Worm (Caenorhabditis elegans) whole organism, late embryonic: ENCODE measurements around the gene F54H5.5.

Source experiments
- elt-4 ChIP-seq: sonication (generic microtip); optimal IDR thresholded peaks from 2 replicates; lab custom pipeline; 2016; ENCODE audit warnings: missing genetic modification characterization, missing compliant biosample characterization
- eyg-1 ChIP-seq: sonication (generic microtip); optimal IDR thresholded peaks from 2 replicates; lab custom pipeline; 2016; ENCODE audit warnings: missing genotype, missing genetic modification characterization, missing compliant biosample characterization
- nhr-11 ChIP-seq: fragments of 150-350 bp; optimal IDR thresholded peaks from 2 replicates; lab custom pipeline; 2014; ENCODE audit warnings: missing biosample characterization, missing genetic modification characterization
- pha-4 ChIP-seq: fragments of 150-350 bp; optimal IDR thresholded peaks from 2 replicates; lab custom pipeline; 2018; ENCODE audit warnings: missing biosample characterization, missing genetic modification reagents, missing genetic modification characterization

DNA sequence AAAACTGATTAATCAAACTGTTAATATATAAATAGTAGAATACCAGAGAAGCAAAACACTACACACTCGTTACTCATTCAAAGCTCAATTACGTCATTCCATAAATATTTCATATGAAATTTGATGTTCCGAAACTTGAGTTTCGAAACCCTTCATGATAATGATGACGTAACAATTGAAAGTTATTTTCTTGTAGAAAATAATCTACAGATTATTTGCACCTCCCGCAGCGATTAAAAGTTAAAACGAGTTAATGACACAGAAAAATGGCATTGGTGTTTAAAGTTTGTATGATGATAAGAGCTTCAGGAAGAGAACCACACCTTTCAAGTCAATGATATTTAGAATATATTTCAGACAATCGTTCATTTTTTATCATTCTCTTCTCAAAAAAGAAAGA lies 46.8 kb upstream of the F54H5.5 start, which contains the start of gene H43E16.1:
- no peak for TF ChIP-seq elt-4 (tag; lab: Kevin White, UChicago)
- TF ChIP-seq nhr-11: no peak
- TF ChIP-seq pha-4 (tag; lab: Kevin White, UChicago): no peak
- no peak for TF ChIP-seq eyg-1 (tag; lab: Kevin White, UChicago)
